Worm (Caenorhabditis elegans): ENCODE measurements around the gene mdt-6.

DNA sequence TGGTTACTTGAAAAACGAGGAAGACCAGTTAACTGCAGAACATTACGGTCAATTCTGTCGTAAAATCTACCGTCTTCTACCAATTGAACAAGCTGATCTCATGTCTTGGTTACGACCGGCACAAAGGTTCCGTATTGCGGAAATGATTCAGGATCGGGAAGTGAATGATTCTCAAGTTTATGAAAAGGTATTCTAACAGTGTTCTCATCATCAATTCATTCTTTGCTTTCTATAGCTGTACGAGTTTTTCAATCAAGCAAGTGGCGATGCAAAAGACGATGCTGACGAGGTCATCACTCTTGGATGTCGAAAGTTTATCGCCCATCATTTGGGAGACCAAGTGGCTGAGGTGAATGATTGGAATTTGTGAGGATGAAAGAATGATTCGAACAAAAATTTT, 27.9 kb upstream of the mdt-6 start:
- TF ChIP-seq him-1 (tag; optimal IDR thresholded peaks at IDR 0.05): no peak
- TF ChIP-seq W03F9.2 (tag; optimal IDR thresholded peaks at IDR 0.05): no peak
